Worm (Caenorhabditis elegans): Measurements from ENCODE around the gene F47B7.2.

F47B7.2 gene

DNA sequence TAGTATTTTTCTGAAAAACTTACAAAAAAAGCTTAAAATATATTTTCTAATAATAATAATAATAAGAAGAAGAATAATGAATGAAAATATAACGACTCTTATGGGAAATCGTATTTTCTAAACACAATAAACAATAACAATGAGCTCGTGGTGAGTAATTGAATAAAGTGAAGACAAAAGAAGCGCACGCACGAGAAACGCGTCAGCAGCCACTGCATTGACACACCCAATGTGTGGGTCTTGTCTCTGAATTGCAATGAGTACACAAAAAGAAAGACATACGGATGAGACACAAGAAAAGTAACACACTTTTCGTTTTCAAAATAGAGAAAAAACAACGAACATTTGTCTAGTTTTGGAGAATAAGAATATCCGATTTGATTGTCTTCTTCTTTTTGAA, 30.8 kb downstream of the F47B7.2 start, which contains the start of gene F35A5.8 (continued):
- TF ChIP-seq lir-1 (GFP tag; conservative IDR thresholded peaks at IDR 0.05) (no peak), K12H6.12 (tag; optimal IDR thresholded peaks at IDR 0.05) (peak; percentile 16), him-1 (tag; optimal IDR thresholded peaks at IDR 0.05) (no peak), somi-1 (GFP tag; optimal IDR thresholded peaks at IDR 0.05) (no peak), K11D2.4 (GFP tag; IDR thresholded peaks at IDR 0.05) (no peak), F22D6.2 (tag; optimal IDR thresholded peaks at IDR 0.05) (no peak), bed-1 (GFP tag; IDR thresholded peaks at IDR 0.05) (no peak), F10E7.11 (tag; optimal IDR thresholded peaks at IDR 0.05) (no peak), madf-8 (GFP tag; conservative IDR thresholded peaks at IDR 0.05) (no peak), B0261.1 (tag; optimal IDR thresholded peaks at IDR 0.05) (no peak), ekl-4 (GFP tag; IDR thresholded peaks at IDR 0.05) (no peak), athp-1 (tag; optimal IDR thresholded peaks at IDR 0.05) (no peak), akir-1 (GFP tag; optimal IDR thresholded peaks at IDR 0.05) (no peak), madf-10 (tag; optimal IDR thresholded peaks at IDR 0.05) (no peak), lsy-27 (tag; optimal IDR thresholded peaks at IDR 0.05; ENCODE audit: borderline replicate concordance, insufficient read depth) (no peak), ceh-79 (tag; optimal IDR thresholded peaks at IDR 0.05) (no peak), B0336.3 (GFP tag; IDR thresholded peaks at IDR 0.05) (no peak), B0035.1 (tag; optimal IDR thresholded peaks at IDR 0.05) (no peak), sptf-2 (GFP tag; optimal IDR thresholded peaks at IDR 0.05) (no peak), lin-26 (GFP tag; IDR thresholded peaks at IDR 0.05) (no peak), let-526 (GFP tag; IDR thresholded peaks at IDR 0.05) (no peak), mcd-1 (GFP tag; IDR thresholded peaks at IDR 0.05) (peak; percentile 48), ztf-3 (GFP tag; optimal IDR thresholded peaks at IDR 0.05) (no peak), egl-44 (GFP tag; IDR thresholded peaks at IDR 0.05) (no peak), zim-3 (tag; optimal IDR thresholded peaks at IDR 0.05) (no peak), attf-5 (GFP tag; optimal IDR thresholded peaks at IDR 0.05) (no peak), chd-7 (tag; optimal IDR thresholded peaks at IDR 0.05) (no peak), ama-1 (optimal IDR thresholded peaks at IDR 0.05) (no peak), ama-1 (GFP tag; optimal IDR thresholded peaks at IDR 0.05) (no peak), lin-35 (GFP tag; optimal IDR thresholded peaks at IDR 0.05) (peak in 1 of 3 experiments; percentile 70), F55B11.4 (tag; optimal IDR thresholded peaks at IDR 0.05; ENCODE audit: borderline replicate concordance, insufficient read depth) (no peak), ccch-3 (GFP tag; optimal IDR thresholded peaks at IDR 0.05) (no peak), dpff-1 (tag; optimal IDR thresholded peaks at IDR 0.05) (no peak), hsf-1 (GFP tag; IDR thresholded peaks at IDR 0.05) (no peak), attf-6 (GFP tag; IDR thresholded peaks at IDR 0.05) (no peak), pha-4 (tag; optimal IDR thresholded peaks at IDR 0.05) (no peak), hmg-1.2 (GFP tag; IDR thresholded peaks at IDR 0.05) (peak; percentile 32)

DNA sequence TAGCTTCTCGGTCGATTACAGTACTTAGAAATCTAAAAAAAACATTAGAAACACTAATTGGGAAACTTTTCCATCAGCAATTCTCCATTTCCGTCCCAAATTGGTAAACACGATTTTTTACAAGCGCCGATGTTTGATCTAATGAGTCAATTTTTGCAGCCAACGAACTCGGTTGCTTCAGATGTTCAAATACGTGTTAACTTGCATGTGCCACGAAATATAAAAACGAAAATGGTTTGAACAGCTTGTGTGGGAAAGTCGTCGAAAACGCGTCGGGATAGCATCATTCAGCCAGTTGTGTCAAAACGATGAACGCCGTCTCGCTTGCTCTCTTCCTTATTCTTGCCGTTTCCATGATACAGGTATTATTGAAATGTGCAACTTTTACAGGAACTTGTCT, 32.3 kb downstream of the F47B7.2 start, which contains the start of gene F35A5.2:
TSS of gene F35A5.2 (plus strand) at position 301 of the 400 bp plus-strand sequence.
- TF ChIP-seq B0035.1 (tag; optimal IDR thresholded peaks at IDR 0.05) (no peak), ama-1 (optimal IDR thresholded peaks at IDR 0.05) (no peak), ama-1 (GFP tag; optimal IDR thresholded peaks at IDR 0.05) (no peak), ztf-25 (GFP tag; IDR thresholded peaks at IDR 0.05) (no peak), cebp-1 (GFP tag; IDR thresholded peaks at IDR 0.05) (no peak), cebp-1 (tag; optimal IDR thresholded peaks at IDR 0.05) (no peak), mes-4 (tag; optimal IDR thresholded peaks at IDR 0.05) (no peak), snpc-4 (GFP tag; optimal IDR thresholded peaks at IDR 0.05) (no peak), snpc-4 (tag; optimal IDR thresholded peaks at IDR 0.05) (no peak), ztf-28 (GFP tag; IDR thresholded peaks at IDR 0.05) (no peak), madf-3 (GFP tag; IDR thresholded peaks at IDR 0.05) (no peak), Y53G8AR.9 (GFP tag; conservative IDR thresholded peaks at IDR 0.05) (no peak), ztf-22 (GFP tag; optimal IDR thresholded peaks at IDR 0.05) (no peak), attf-5 (GFP tag; optimal IDR thresholded peaks at IDR 0.05) (no peak), ceh-100 (GFP tag; IDR thresholded peaks at IDR 0.05) (no peak), hmg-1.2 (GFP tag; IDR thresholded peaks at IDR 0.05) (no peak), Y79H2A.3 (GFP tag; conservative IDR thresholded peaks at IDR 0.05) (no peak), dpl-1 (GFP tag; optimal IDR thresholded peaks at IDR 0.05) (no peak), zim-3 (tag; optimal IDR thresholded peaks at IDR 0.05) (no peak)
